In genomic region chrIV:12833698-12834416, ce11 we compare ENCODE assay signal across 7 worm cellular contexts.
TF ChIP-seq lines count a peak whose summit lies in the region.

No protein-coding gene starts in this region.

TF ChIP-seq in whole organism, L1 larva, 84 proteins besides CTCF, POLR2A, EP300 and RAD21:
- TF ChIP-seq ceh-63 (GFP tag; optimal IDR thresholded peaks at IDR 0.05; lab: Kevin White, UChicago) (no peak), lin-35 (GFP tag; optimal IDR thresholded peaks at IDR 0.05; lab: Kevin White, UChicago) (peak in 1 of 2 experiments; percentile 3), sup-37 (GFP tag; optimal IDR thresholded peaks at IDR 0.05; lab: Kevin White, UChicago) (no peak), rnt-1 (tag; optimal IDR thresholded peaks at IDR 0.05; lab: Kevin White, UChicago) (peak; percentile 25), hlh-17 (GFP tag; optimal IDR thresholded peaks at IDR 0.05; lab: Kevin White, UChicago; ENCODE audit: borderline replicate concordance) (no peak), ets-5 (GFP tag; IDR thresholded peaks at IDR 0.05; lab: Robert Waterston, UW) (no peak), tlp-1 (tag; optimal IDR thresholded peaks at IDR 0.05; lab: Kevin White, UChicago) (no peak), efl-1 (optimal IDR thresholded peaks at IDR 0.05; lab: Kevin White, UChicago) (no peak), efl-1 (GFP tag; optimal IDR thresholded peaks at IDR 0.05 in 1 of 2; lab: Kevin White, UChicago) (peak in 1 of 2 experiments; percentile 92), dpl-1 (GFP tag; optimal IDR thresholded peaks at IDR 0.05; lab: Kevin White, UChicago) (no peak), F16B12.6 (tag; optimal IDR thresholded peaks at IDR 0.05; lab: Kevin White, UChicago) (no peak), nhr-71 (tag; optimal IDR thresholded peaks at IDR 0.05; lab: Kevin White, UChicago) (peak; percentile 25), elt-2 (tag; optimal IDR thresholded peaks at IDR 0.05; lab: Kevin White, UChicago) (peak; percentile 24)

TF ChIP-seq in whole organism, L2 larva, 48 proteins besides CTCF, POLR2A, EP300 and RAD21:
- TF ChIP-seq F13H6.1 (tag; optimal IDR thresholded peaks at IDR 0.05; lab: Kevin White, UChicago) (peak; percentile 21), nhr-6 (tag; optimal IDR thresholded peaks at IDR 0.05; lab: Kevin White, UChicago) (no peak), sma-9 (GFP tag; optimal IDR thresholded peaks at IDR 0.05; lab: Kevin White, UChicago) (peak; percentile 15), sma-9 (tag; optimal IDR thresholded peaks at IDR 0.05; lab: Kevin White, UChicago) (no peak), fos-1 (tag; optimal IDR thresholded peaks at IDR 0.05; lab: Kevin White, UChicago) (peak; percentile 46)

TF ChIP-seq in whole organism, L3 larva, 47 proteins besides CTCF, POLR2A, EP300 and RAD21 (continues in another document):
- TF ChIP-seq jun-1 (tag; optimal IDR thresholded peaks at IDR 0.05; lab: Kevin White, UChicago): peak; percentile 25
- no peak for TF ChIP-seq mdl-1 (tag; optimal IDR thresholded peaks at IDR 0.05; lab: Kevin White, UChicago)
- no peak for TF ChIP-seq pha-4 (tag; optimal IDR thresholded peaks at IDR 0.05; lab: Kevin White, UChicago)
- TF ChIP-seq nhr-237 (tag; optimal IDR thresholded peaks at IDR 0.05; lab: Kevin White, UChicago): no peak
- TF ChIP-seq elt-1 (tag; optimal IDR thresholded peaks at IDR 0.05; lab: Kevin White, UChicago): no peak
- no peak for TF ChIP-seq nfya-1 (tag; optimal IDR thresholded peaks at IDR 0.05; lab: Kevin White, UChicago; ENCODE audit: insufficient read depth)
- TF ChIP-seq nhr-25 (tag; optimal IDR thresholded peaks at IDR 0.05; lab: Kevin White, UChicago): no peak
- TF ChIP-seq nhr-77 (tag; optimal IDR thresholded peaks at IDR 0.05; lab: Kevin White, UChicago): no peak
- TF ChIP-seq ceh-16 (tag; optimal IDR thresholded peaks at IDR 0.05; lab: Kevin White, UChicago): no peak
- no peak for TF ChIP-seq skn-1 (tag; optimal IDR thresholded peaks at IDR 0.05; lab: Kevin White, UChicago)
- TF ChIP-seq sea-2 (GFP tag; optimal IDR thresholded peaks at IDR 0.05; lab: Kevin White, UChicago): no peak
- no peak for TF ChIP-seq fkh-10 (GFP tag; optimal IDR thresholded peaks at IDR 0.05; lab: Kevin White, UChicago)
- TF ChIP-seq tbx-2 (tag; optimal IDR thresholded peaks at IDR 0.05; lab: Kevin White, UChicago): no peak
- no peak for TF ChIP-seq lin-15B (tag; optimal IDR thresholded peaks at IDR 0.05; lab: Kevin White, UChicago)
- no peak for TF ChIP-seq elt-3 (tag; optimal IDR thresholded peaks at IDR 0.05; lab: Kevin White, UChicago)
- no peak for TF ChIP-seq ztf-4 (tag; optimal IDR thresholded peaks at IDR 0.05; lab: Kevin White, UChicago)

TF ChIP-seq in whole organism, L4 larva, 104 proteins besides CTCF, POLR2A, EP300 and RAD21 (continues in another document):
- TF ChIP-seq Y75B8A.6 (GFP tag; IDR thresholded peaks at IDR 0.05; lab: Robert Waterston, UW) (no peak; the same call in 1 of the 2 replicates), aha-1 (tag; lab: Kevin White, UChicago) (peak; percentile 56), tag-97 (GFP tag; IDR thresholded peaks at IDR 0.05; lab: Robert Waterston, UW) (no peak), gei-8 (GFP tag; optimal IDR thresholded peaks at IDR 0.05; lab: Kevin White, UChicago) (no peak), spr-1 (tag; optimal IDR thresholded peaks at IDR 0.05; lab: Kevin White, UChicago) (no peak), nhr-6 (tag; optimal IDR thresholded peaks at IDR 0.05; lab: Kevin White, UChicago) (no peak), ceh-44 (GFP tag; IDR thresholded peaks at IDR 0.05; lab: Robert Waterston, UW) (no peak), hlh-11 (tag; optimal IDR thresholded peaks at IDR 0.05; lab: Kevin White, UChicago) (peak; percentile 79), ZK546.5 (tag; optimal IDR thresholded peaks at IDR 0.05; lab: Kevin White, UChicago) (no peak), vab-7 (GFP tag; IDR thresholded peaks at IDR 0.05; lab: Robert Waterston, UW) (no peak), F10B5.3 (tag; optimal IDR thresholded peaks at IDR 0.05; lab: Kevin White, UChicago) (no peak), lin-1 (GFP tag; IDR thresholded peaks at IDR 0.05; lab: Robert Waterston, UW) (peak; percentile 78), fos-1 (tag; optimal IDR thresholded peaks at IDR 0.05; lab: Kevin White, UChicago) (no peak), spr-3 (GFP tag; optimal IDR thresholded peaks at IDR 0.05; lab: Kevin White, UChicago) (no peak), egl-43 (GFP tag; IDR thresholded peaks at IDR 0.05; lab: Robert Waterston, UW) (no peak), jun-1 (tag; optimal IDR thresholded peaks at IDR 0.05; lab: Kevin White, UChicago) (no peak), hmg-1.1 (GFP tag; IDR thresholded peaks at IDR 0.05; lab: Robert Waterston, UW) (no peak)

TF ChIP-seq in whole organism, late embryonic, 69 proteins besides CTCF, POLR2A, EP300 and RAD21:
- TF ChIP-seq elt-2 (tag; optimal IDR thresholded peaks at IDR 0.05; lab: Kevin White, UChicago): peak; percentile 8
- TF ChIP-seq ceh-9 (tag; optimal IDR thresholded peaks at IDR 0.05; lab: Kevin White, UChicago): no peak

TF ChIP-seq in whole organism, mixed stage, embryonic, 35 proteins besides CTCF, POLR2A, EP300 and RAD21:
- TF ChIP-seq hlh-1 (tag; optimal IDR thresholded peaks at IDR 0.05; lab: Kevin White, UChicago) (peak; percentile 92), unc-62 (GFP tag; optimal IDR thresholded peaks at IDR 0.05; lab: Kevin White, UChicago) (no peak)
TF ChIP-seq in whole organism, mixed stage, embryonic: peak in this region for 1.

TF ChIP-seq in whole organism, young adult, 124 proteins besides CTCF, POLR2A, EP300 and RAD21 (continues in another document):
- TF ChIP-seq zim-3 (tag; optimal IDR thresholded peaks at IDR 0.05; lab: Kevin White, UChicago): no peak
- peak; percentile 100 for TF ChIP-seq nhr-80 (tag; optimal IDR thresholded peaks at IDR 0.05; lab: Kevin White, UChicago)
- TF ChIP-seq snpc-1.1 (tag; optimal IDR thresholded peaks at IDR 0.05; lab: Kevin White, UChicago; ENCODE audit: insufficient read depth): no peak
- TF ChIP-seq F23B12.7 (tag; optimal IDR thresholded peaks at IDR 0.05; lab: Kevin White, UChicago; ENCODE audit: insufficient read depth): no peak
- peak; percentile 44; the same call in 1 of the 2 replicates for TF ChIP-seq let-526 (GFP tag; IDR thresholded peaks at IDR 0.05; lab: Robert Waterston, UW)
- TF ChIP-seq F55B11.4 (tag; optimal IDR thresholded peaks at IDR 0.05; lab: Kevin White, UChicago; ENCODE audit: borderline replicate concordance, insufficient read depth): no peak
- no peak for TF ChIP-seq madf-6 (GFP tag; IDR thresholded peaks at IDR 0.05; lab: Robert Waterston, UW)
- TF ChIP-seq him-1 (tag; optimal IDR thresholded peaks at IDR 0.05; lab: Kevin White, UChicago): no peak
- peak; percentile 8 for TF ChIP-seq pha-4 (tag; optimal IDR thresholded peaks at IDR 0.05; lab: Kevin White, UChicago)
- TF ChIP-seq mxl-1 (tag; optimal IDR thresholded peaks at IDR 0.05; lab: Kevin White, UChicago): no peak
- TF ChIP-seq nhr-179 (tag; optimal IDR thresholded peaks at IDR 0.05; lab: Kevin White, UChicago): no peak
- no peak for TF ChIP-seq attf-6 (GFP tag; IDR thresholded peaks at IDR 0.05; lab: Robert Waterston, UW)
- no peak for TF ChIP-seq ceh-27 (GFP tag; optimal IDR thresholded peaks at IDR 0.05; lab: Kevin White, UChicago)
- TF ChIP-seq repo-1 (tag; optimal IDR thresholded peaks at IDR 0.05; lab: Kevin White, UChicago): peak; percentile 11
- no peak for TF ChIP-seq athp-1 (tag; optimal IDR thresholded peaks at IDR 0.05; lab: Kevin White, UChicago)
- TF ChIP-seq ztf-6 (GFP tag; IDR thresholded peaks at IDR 0.05; lab: Robert Waterston, UW): no peak
- no peak for TF ChIP-seq C17E4.6 (GFP tag; IDR thresholded peaks at IDR 0.05; lab: Robert Waterston, UW)
- TF ChIP-seq K12H6.12 (tag; optimal IDR thresholded peaks at IDR 0.05; lab: Kevin White, UChicago): no peak
- no peak for TF ChIP-seq madf-8 (GFP tag; conservative IDR thresholded peaks at IDR 0.05; lab: Robert Waterston, UW)
- no peak for TF ChIP-seq cebp-2 (GFP tag; IDR thresholded peaks at IDR 0.05; lab: Robert Waterston, UW)
- TF ChIP-seq die-1 (tag; optimal IDR thresholded peaks at IDR 0.05; lab: Kevin White, UChicago): no peak
- no peak for TF ChIP-seq chd-7 (tag; optimal IDR thresholded peaks at IDR 0.05; lab: Kevin White, UChicago)
- no peak for TF ChIP-seq T26A5.8 (tag; optimal IDR thresholded peaks at IDR 0.05; lab: Kevin White, UChicago)
- TF ChIP-seq ceh-91 (GFP tag; IDR thresholded peaks at IDR 0.05; lab: Robert Waterston, UW): no peak
- no peak for TF ChIP-seq ztf-25 (GFP tag; IDR thresholded peaks at IDR 0.05; lab: Robert Waterston, UW)
- TF ChIP-seq let-607 (tag; optimal IDR thresholded peaks at IDR 0.05; lab: Kevin White, UChicago): peak; percentile 81 to 88
- no peak for TF ChIP-seq aptf-2 (GFP tag; conservative IDR thresholded peaks at IDR 0.05; lab: Robert Waterston, UW)
- no peak for TF ChIP-seq ztf-18 (tag; optimal IDR thresholded peaks at IDR 0.05; lab: Kevin White, UChicago)
- no peak for TF ChIP-seq hlh-26 (GFP tag; conservative IDR thresholded peaks at IDR 0.05; lab: Robert Waterston, UW)
- no peak for TF ChIP-seq cebp-1 (GFP tag; IDR thresholded peaks at IDR 0.05; lab: Robert Waterston, UW)
- peak; percentile 50 for TF ChIP-seq cebp-1 (tag; optimal IDR thresholded peaks at IDR 0.05; lab: Kevin White, UChicago)
- peak; percentile 18 for TF ChIP-seq lin-40 (tag; optimal IDR thresholded peaks at IDR 0.05; lab: Kevin White, UChicago)
- no peak for TF ChIP-seq bed-1 (GFP tag; IDR thresholded peaks at IDR 0.05; lab: Robert Waterston, UW)
- no peak for TF ChIP-seq lin-35 (GFP tag; optimal IDR thresholded peaks at IDR 0.05; lab: Kevin White, UChicago)
- TF ChIP-seq F57C9.4 (tag; optimal IDR thresholded peaks at IDR 0.05; lab: Kevin White, UChicago): no peak
- TF ChIP-seq dpff-1 (tag; optimal IDR thresholded peaks at IDR 0.05; lab: Kevin White, UChicago): no peak
- no peak for TF ChIP-seq Y79H2A.3 (GFP tag; conservative IDR thresholded peaks at IDR 0.05; lab: Robert Waterston, UW)
- peak; percentile 58; the same call in 1 of the 2 replicates for TF ChIP-seq B0336.3 (GFP tag; IDR thresholded peaks at IDR 0.05; lab: Robert Waterston, UW)
- TF ChIP-seq hlh-12 (tag; optimal IDR thresholded peaks at IDR 0.05; lab: Kevin White, UChicago): no peak
- no peak for TF ChIP-seq nfya-2 (GFP tag; IDR thresholded peaks at IDR 0.05; lab: Robert Waterston, UW)
- no peak for TF ChIP-seq ekl-4 (GFP tag; IDR thresholded peaks at IDR 0.05; lab: Robert Waterston, UW)
- no peak for TF ChIP-seq unc-62 (GFP tag; optimal IDR thresholded peaks at IDR 0.05; lab: Kevin White, UChicago)
- no peak for TF ChIP-seq nfyb-1 (GFP tag; IDR thresholded peaks at IDR 0.05; lab: Robert Waterston, UW)
- no peak for TF ChIP-seq F49E8.2 (tag; optimal IDR thresholded peaks at IDR 0.05; lab: Kevin White, UChicago; ENCODE audit: insufficient read depth)
- TF ChIP-seq egl-44 (GFP tag; IDR thresholded peaks at IDR 0.05; lab: Robert Waterston, UW): peak; percentile 30; the same call in 1 of the 2 replicates
